Worm (Caenorhabditis elegans) whole organism, early embryonic: ENCODE results near the gene C16D9.3.

ENCODE experiments used
- B0310.2 ChIP-seq: sonication (generic microtip); optimal IDR thresholded peaks from 2 replicates; lab custom pipeline; 2016; ENCODE audit warnings: mild to moderate bottlenecking, missing genetic modification characterization, missing compliant biosample characterization
- F13C5.2 ChIP-seq: sonication (generic microtip); optimal IDR thresholded peaks from 2 replicates; lab custom pipeline; 2017; ENCODE audit warnings: mild to moderate bottlenecking, missing genetic modification characterization, inconsistent platforms, missing compliant biosample characterization
- aly-1 ChIP-seq: sonication (generic microtip); optimal IDR thresholded peaks from 2 replicates; lab custom pipeline; 2016; ENCODE audit warnings: missing genetic modification characterization, missing compliant biosample characterization
- ama-1 ChIP-seq: fragments of 150-350 bp; optimal IDR thresholded peaks from 2 replicates; lab custom pipeline; 2014
- ceh-13 ChIP-seq: fragments of 200-800 bp; sonication (Bioruptor generic); optimal IDR thresholded peaks from 2 replicates; lab custom pipeline; 2018; ENCODE audit warnings: mild to moderate bottlenecking, missing genetic modification characterization, missing compliant biosample characterization
- ceh-36 ChIP-seq: sonication (generic microtip); optimal IDR thresholded peaks from 2 replicates; lab custom pipeline; 2016; ENCODE audit warnings: missing genetic modification characterization, inconsistent platforms, missing compliant biosample characterization
- ets-7 ChIP-seq: sonication (generic microtip); optimal IDR thresholded peaks from 2 replicates; lab custom pipeline; 2016; ENCODE audit warnings: missing genotype, missing genetic modification characterization, missing compliant biosample characterization
- flt-1 ChIP-seq: fragments of 200-800 bp; sonication (Bioruptor generic); IDR thresholded peaks from 2 replicates; pipeline ENCODE4 v1.3.6; 2022; ENCODE audit warnings: missing genetic modification characterization, missing compliant biosample characterization
- hmbx-1 ChIP-seq: sonication (generic microtip); optimal IDR thresholded peaks from 2 replicates; lab custom pipeline; 2016; ENCODE audit warnings: mild to moderate bottlenecking, missing genetic modification characterization, missing compliant biosample characterization
- hmg-4 ChIP-seq: fragments of 200-800 bp; sonication (Bioruptor generic); optimal IDR thresholded peaks from 2 replicates; lab custom pipeline; 2018; ENCODE audit warnings: mild to moderate bottlenecking, missing genetic modification characterization, missing compliant biosample characterization
- hnd-1 ChIP-seq: sonication (generic microtip); optimal IDR thresholded peaks from 2 replicates; lab custom pipeline; 2016; ENCODE audit warnings: missing genetic modification characterization, missing compliant biosample characterization
- pes-1 ChIP-seq: fragments of 200-800 bp; sonication (Bioruptor generic); IDR thresholded peaks from 2 replicates; pipeline ENCODE4 v1.3.6; 2022; ENCODE audit warnings: missing genetic modification reagents, missing genetic modification characterization, missing compliant biosample characterization
- scrt-1 ChIP-seq: fragments of 200-800 bp; sonication (Bioruptor generic); IDR thresholded peaks from 2 replicates; pipeline ENCODE4 v1.3.6; 2022; ENCODE audit warnings: missing genetic modification characterization, missing compliant biosample characterization
- sea-1 ChIP-seq: fragments of 200-800 bp; sonication (Bioruptor generic); conservative IDR thresholded peaks from 2 replicates; pipeline ENCODE4 v1.3.6; 2022; ENCODE audit warnings: missing genetic modification characterization, missing compliant biosample characterization
- tbx-11 ChIP-seq: fragments of 200-800 bp; sonication (Bioruptor generic); IDR thresholded peaks from 2 replicates; pipeline ENCODE4 v1.3.6; 2022; ENCODE audit warnings: missing genetic modification characterization, missing compliant biosample characterization
- tbx-37 ChIP-seq: fragments of 200-800 bp; sonication (Bioruptor generic); conservative IDR thresholded peaks from 2 replicates; pipeline ENCODE4 v1.3.6; 2022; ENCODE audit warnings: missing genetic modification reagents, missing genetic modification characterization, missing compliant biosample characterization
- tra-4 ChIP-seq: sonication (generic microtip); optimal IDR thresholded peaks from 2 replicates; lab custom pipeline; 2017; ENCODE audit warnings: missing genetic modification characterization, missing compliant biosample characterization

C16D9.3 gene

ce11 chrV:8278830-8279229, 39.0 kb upstream of the C16D9.3 start, which contains the start of gene str-136:
Gene str-136 (minus strand): TSS chrV:8278930.
- no peak for TF ChIP-seq ama-1 (lab: Kevin White, UChicago)
- no peak for TF ChIP-seq hmbx-1 (tag; lab: Kevin White, UChicago)
- no peak for TF ChIP-seq flt-1 (GFP tag; lab: Robert Waterston, UW)
- TF ChIP-seq hnd-1 (tag; lab: Kevin White, UChicago): no peak
- TF ChIP-seq tbx-37 (GFP tag; lab: Robert Waterston, UW): no peak
- TF ChIP-seq tra-4 (tag; lab: Kevin White, UChicago): no peak
- TF ChIP-seq ceh-36 (tag; lab: Kevin White, UChicago): no peak
- TF ChIP-seq hmg-4 (GFP tag; lab: Kevin White, UChicago): no peak
- no peak for TF ChIP-seq sea-1 (GFP tag; lab: Robert Waterston, UW)
- no peak for TF ChIP-seq B0310.2 (tag; lab: Kevin White, UChicago)
- TF ChIP-seq pes-1: no peak
- no peak for TF ChIP-seq ets-7 (tag; lab: Kevin White, UChicago)

- TF ChIP-seq tbx-37 (GFP tag; lab: Robert Waterston, UW) (no peak), hmbx-1 (tag; lab: Kevin White, UChicago) (no peak), scrt-1 (GFP tag; lab: Robert Waterston, UW) (no peak)
These were observed 32.2 kb upstream of the C16D9.3 start, which contains the start of gene asp-5 for ce11 chrV:8271995-8272394. Gene asp-5 (plus strand): TSS chrV:8272385.

- TF ChIP-seq B0310.2 (tag; lab: Kevin White, UChicago): no peak
These were observed 31.6 kb upstream of the C16D9.3 start for ce11 chrV:8271395-8271794.

ce11 chrV:8269878-8270277, 30.1 kb upstream of the C16D9.3 start:
- TF ChIP-seq sea-1 (GFP tag; lab: Robert Waterston, UW) (no peak), ets-7 (tag; lab: Kevin White, UChicago) (no peak), pes-1 (no peak), ceh-13 (GFP tag; lab: Kevin White, UChicago) (no peak), tra-4 (tag; lab: Kevin White, UChicago) (no peak), scrt-1 (GFP tag; lab: Robert Waterston, UW) (no peak), tbx-11 (GFP tag; lab: Robert Waterston, UW) (no peak), aly-1 (tag; lab: Kevin White, UChicago) (no peak), F13C5.2 (tag; lab: Kevin White, UChicago) (no peak)

ce11 chrV:8268902-8269301, 29.1 kb upstream of the C16D9.3 start, which contains the start of the genes asp-6 and asp-12:
Gene asp-6 (minus strand): TSS chrV:8268937.
Gene asp-12 (plus strand): TSS chrV:8269210.
- TF ChIP-seq ets-7 (tag; lab: Kevin White, UChicago) (no peak), ama-1 (lab: Kevin White, UChicago) (no peak), tbx-11 (GFP tag; lab: Robert Waterston, UW) (no peak), hnd-1 (tag; lab: Kevin White, UChicago) (no peak), pes-1 (no peak), F13C5.2 (tag; lab: Kevin White, UChicago) (no peak), ceh-13 (GFP tag; lab: Kevin White, UChicago) (no peak), hmg-4 (GFP tag; lab: Kevin White, UChicago) (no peak), sea-1 (GFP tag; lab: Robert Waterston, UW) (no peak), ceh-36 (tag; lab: Kevin White, UChicago) (no peak), aly-1 (tag; lab: Kevin White, UChicago) (no peak), B0310.2 (tag; lab: Kevin White, UChicago) (no peak), tra-4 (tag; lab: Kevin White, UChicago) (no peak), scrt-1 (GFP tag; lab: Robert Waterston, UW) (no peak), hmbx-1 (tag; lab: Kevin White, UChicago) (no peak), flt-1 (GFP tag; lab: Robert Waterston, UW) (no peak)

ce11 chrV:8267275-8267674, 27.4 kb upstream of the C16D9.3 start:
- TF ChIP-seq ama-1 (lab: Kevin White, UChicago): no peak
- no peak for TF ChIP-seq hmbx-1 (tag; lab: Kevin White, UChicago)
- TF ChIP-seq tra-4 (tag; lab: Kevin White, UChicago): no peak

ce11 chrV:8266232-8266631, 26.4 kb upstream of the C16D9.3 start, which contains the start of gene F21F8.5:
Gene F21F8.5 (minus strand): TSS chrV:8266332.
- TF ChIP-seq ets-7 (tag; lab: Kevin White, UChicago) (no peak), pes-1 (no peak), hmbx-1 (tag; lab: Kevin White, UChicago) (no peak), F13C5.2 (tag; lab: Kevin White, UChicago) (no peak), aly-1 (tag; lab: Kevin White, UChicago) (no peak), tra-4 (tag; lab: Kevin White, UChicago) (no peak), ceh-36 (tag; lab: Kevin White, UChicago) (no peak), scrt-1 (GFP tag; lab: Robert Waterston, UW) (no peak), tbx-37 (GFP tag; lab: Robert Waterston, UW) (no peak), sea-1 (GFP tag; lab: Robert Waterston, UW) (no peak), B0310.2 (tag; lab: Kevin White, UChicago) (no peak), hnd-1 (tag; lab: Kevin White, UChicago) (no peak), flt-1 (GFP tag; lab: Robert Waterston, UW) (no peak), ama-1 (lab: Kevin White, UChicago) (no peak), ceh-13 (GFP tag; lab: Kevin White, UChicago) (no peak), tbx-11 (GFP tag; lab: Robert Waterston, UW) (no peak)

ce11 chrV:8263941-8264340, 24.1 kb upstream of the C16D9.3 start, which contains the start of gene C16D9.9:
Gene C16D9.9 (plus strand): TSS chrV:8264241.
- TF ChIP-seq sea-1 (GFP tag; lab: Robert Waterston, UW): no peak
